Fruit fly (Drosophila melanogaster) whole organism, embryonic: Measurements from ENCODE around the gene CG17169.

ENCODE experiments used
- B-H1 ChIP-seq: fragments of 200-800 bp; sonication (Bioruptor generic); IDR thresholded peaks from 3 replicates; pipeline ENCODE4 v1.3.6; 2022; ENCODE audit warnings: missing biosample characterization, missing genetic modification characterization
- CG11085 ChIP-seq: fragments of 200-800 bp; sonication (Bioruptor generic); IDR thresholded peaks from 2 replicates; pipeline ENCODE4 v1.3.6; 2022; ENCODE audit warnings: missing biosample characterization, missing genetic modification characterization
- CG11723 ChIP-seq: fragments of 200-800 bp; sonication (Bioruptor generic); optimal IDR thresholded peaks from 2 replicates; lab custom pipeline; 2017; ENCODE audit warnings: missing biosample characterization, mild to moderate bottlenecking, missing genetic modification characterization
- CG12391 ChIP-seq: fragments of 200-800 bp; sonication (Bioruptor generic); optimal IDR thresholded peaks from 3 replicates; lab custom pipeline; 2018; ENCODE audit warnings: missing biosample characterization, mild to moderate bottlenecking, missing genetic modification characterization, moderate library complexity
- CG14050 ChIP-seq: fragments of 200-800 bp; sonication (Bioruptor generic); IDR thresholded peaks from 3 replicates; pipeline ENCODE4 v1.3.6; 2022; ENCODE audit warnings: missing biosample characterization, missing genetic modification characterization
- CG14965 ChIP-seq: fragments of 200-800 bp; sonication (Bioruptor generic); optimal IDR thresholded peaks from 2 replicates; lab custom pipeline; 2016; ENCODE audit warnings: missing biosample characterization, missing genetic modification characterization, borderline replicate concordance
- CG17328 ChIP-seq: fragments of 200-800 bp; sonication (Bioruptor generic); IDR thresholded peaks from 2 replicates; pipeline ENCODE4 v1.3.6; 2022; ENCODE audit warnings: missing biosample characterization, missing genetic modification characterization
- CG17359 ChIP-seq: fragments of 200-800 bp; sonication (Bioruptor generic); optimal IDR thresholded peaks from 3 replicates; lab custom pipeline; 2018; ENCODE audit warnings: missing biosample characterization, mild to moderate bottlenecking, missing genetic modification characterization, moderate library complexity
- CG2202 ChIP-seq: fragments of 200-800 bp; sonication (Bioruptor generic); optimal IDR thresholded peaks from 2 replicates; lab custom pipeline; 2018; ENCODE audit warnings: missing biosample characterization, mild to moderate bottlenecking, missing genetic modification characterization
- CG30403 ChIP-seq: fragments of 200-800 bp; sonication (Bioruptor generic); optimal IDR thresholded peaks from 3 replicates; lab custom pipeline; 2016; ENCODE audit warnings: missing biosample characterization, missing genetic modification characterization
- CG31441 ChIP-seq: fragments of 200-800 bp; sonication (Bioruptor generic); IDR thresholded peaks from 2 replicates; pipeline ENCODE4 v1.3.6; 2022; ENCODE audit warnings: missing biosample characterization, missing genetic modification characterization
- CG3163 ChIP-seq: fragments of 200-800 bp; sonication (Bioruptor generic); optimal IDR thresholded peaks from 3 replicates; lab custom pipeline; 2016; ENCODE audit warnings: missing biosample characterization, missing genetic modification characterization
- CG32767 ChIP-seq: fragments of 200-800 bp; sonication (Bioruptor generic); IDR thresholded peaks from 2 replicates; pipeline ENCODE4 v1.3.6; 2022; ENCODE audit warnings: missing biosample characterization, missing genetic modification characterization
- CG4404 ChIP-seq: fragments of 200-800 bp; sonication (Bioruptor generic); IDR thresholded peaks from 2 replicates; pipeline ENCODE4 v1.3.6; 2022; ENCODE audit warnings: missing biosample characterization, missing genetic modification characterization
- CG4820 ChIP-seq: fragments of 200-800 bp; sonication (Bioruptor generic); optimal IDR thresholded peaks from 3 replicates; lab custom pipeline; 2016; ENCODE audit warnings: missing biosample characterization, missing genetic modification characterization
- CG5245 ChIP-seq: fragments of 200-800 bp; sonication (Bioruptor generic); optimal IDR thresholded peaks from 3 replicates; lab custom pipeline; 2016; ENCODE audit warnings: missing biosample characterization, missing genetic modification characterization
- CG7372 ChIP-seq: fragments of 200-800 bp; sonication (Bioruptor generic); IDR thresholded peaks from 2 replicates; pipeline ENCODE4 v1.3.6; 2022; ENCODE audit warnings: missing biosample characterization, missing genetic modification characterization
- CG7556 ChIP-seq: fragments of 200-800 bp; sonication (Bioruptor generic); optimal IDR thresholded peaks from 2 replicates; lab custom pipeline; 2017; ENCODE audit warnings: missing biosample characterization, mild to moderate bottlenecking, missing genetic modification characterization
- CG7745 ChIP-seq: fragments of 200-800 bp; sonication (Bioruptor generic); optimal IDR thresholded peaks from 2 replicates; lab custom pipeline; 2018; ENCODE audit warnings: missing biosample characterization, mild to moderate bottlenecking, missing genetic modification characterization, moderate library complexity
- CG8388 ChIP-seq: fragments of 200-800 bp; sonication (Bioruptor generic); optimal IDR thresholded peaks from 2 replicates; lab custom pipeline; 2019; ENCODE audit warnings: missing biosample characterization, mild to moderate bottlenecking, missing genetic modification characterization, moderate library complexity
- CG8478 ChIP-seq: fragments of >200 bp; optimal IDR thresholded peaks from 2 replicates; lab custom pipeline; 2018
- CG9876 ChIP-seq: fragments of 200-800 bp; sonication (Bioruptor generic); optimal IDR thresholded peaks from 2 replicates; lab custom pipeline; 2016; ENCODE audit warnings: missing biosample characterization, missing genetic modification characterization
- CoRest ChIP-seq: fragments of 200-800 bp; sonication (Bioruptor generic); optimal IDR thresholded peaks from 3 replicates; lab custom pipeline; 2018; ENCODE audit warnings: missing biosample characterization, mild to moderate bottlenecking, missing genetic modification characterization, moderate library complexity
- CrebB ChIP-seq: fragments of 200-800 bp; sonication (Bioruptor generic); optimal IDR thresholded peaks from 3 replicates; lab custom pipeline; 2018; ENCODE audit warnings: missing biosample characterization, mild to moderate bottlenecking, missing genetic modification characterization
- Dad ChIP-seq: fragments of 200-800 bp; sonication (Bioruptor generic); optimal IDR thresholded peaks from 3 replicates; lab custom pipeline; 2016; ENCODE audit warnings: missing biosample characterization, missing genetic modification characterization
- Dref ChIP-seq: fragments of 200-800 bp; sonication (Bioruptor generic); IDR thresholded peaks from 2 replicates; pipeline ENCODE4 v1.3.6; 2022; ENCODE audit warnings: missing biosample characterization, missing genetic modification characterization
- Fer2 ChIP-seq: fragments of 200-800 bp; sonication (Bioruptor generic); optimal IDR thresholded peaks from 2 replicates; lab custom pipeline; 2018; ENCODE audit warnings: missing biosample characterization, mild to moderate bottlenecking, missing genetic modification characterization, moderate library complexity
- Gug ChIP-seq: fragments of 200-800 bp; sonication (Bioruptor generic); IDR thresholded peaks from 4 replicates; pipeline ENCODE4 v1.3.6; 2022; ENCODE audit warnings: missing biosample characterization, missing genetic modification characterization
- HmgD ChIP-seq: fragments of 200-800 bp; sonication (Bioruptor generic); optimal IDR thresholded peaks from 3 replicates; lab custom pipeline; 2016; ENCODE audit warnings: missing biosample characterization, missing genetic modification characterization
- Hsf ChIP-seq: fragments of 200-800 bp; sonication (Bioruptor generic); optimal IDR thresholded peaks from 3 replicates; lab custom pipeline; 2016; ENCODE audit warnings: missing biosample characterization, missing genetic modification characterization
- Kr ChIP-seq: fragments of 200-800 bp; sonication (Bioruptor generic); optimal IDR thresholded peaks from 2 replicates; lab custom pipeline; 2017; ENCODE audit warnings: missing biosample characterization, mild to moderate bottlenecking, missing genetic modification characterization
- Max ChIP-seq: fragments of 200-800 bp; sonication (Bioruptor generic); optimal IDR thresholded peaks from 2 replicates; lab custom pipeline; 2016; ENCODE audit warnings: missing biosample characterization, mild to moderate bottlenecking, missing genetic modification characterization
- Ptx1 ChIP-seq: fragments of 200-800 bp; sonication (Bioruptor generic); IDR thresholded peaks from 2 replicates; pipeline ENCODE4 v1.3.6; 2022; ENCODE audit warnings: missing biosample characterization, missing genetic modification characterization
- Side ChIP-seq: fragments of 200-800 bp; sonication (Bioruptor generic); optimal IDR thresholded peaks from 2 replicates; lab custom pipeline; 2016; ENCODE audit warnings: missing biosample characterization, missing genetic modification characterization
- Ssrp ChIP-seq: fragments of 200-800 bp; sonication (Bioruptor generic); optimal IDR thresholded peaks from 2 replicates; lab custom pipeline; 2018; ENCODE audit warnings: missing biosample characterization, mild to moderate bottlenecking, missing genetic modification characterization, moderate library complexity
- Trl ChIP-seq, 3 experiments: fragments of >200 bp in 2 of 3; fragments of 200-800 bp in 1 of 3; sonication (Bioruptor generic) in 1 of 3; optimal IDR thresholded peaks; 2 replicates in 1 of 3; 3 replicates in 2 of 3; lab custom pipeline; 2016 to 2017; ENCODE audit warnings: missing biosample characterization in 1 of 3, missing genetic modification characterization in 1 of 3
- bowl ChIP-seq: fragments of 200-800 bp; sonication (Bioruptor generic); IDR thresholded peaks from 2 replicates; pipeline ENCODE4 v1.3.6; 2022; ENCODE audit warnings: missing biosample characterization, missing genetic modification characterization
- caup ChIP-seq: fragments of 200-800 bp; sonication (Bioruptor generic); optimal IDR thresholded peaks from 3 replicates; lab custom pipeline; 2017; ENCODE audit warnings: missing biosample characterization, mild to moderate bottlenecking, missing genetic modification characterization, moderate library complexity; ENCODE audit not compliant: severe bottlenecking
- dpn ChIP-seq, 2 experiments: fragments of 200-800 bp; sonication (Bioruptor generic); optimal IDR thresholded peaks; 3 replicates each; lab custom pipeline; 2016; ENCODE audit warnings: missing biosample characterization in 2 of 2, missing genetic modification characterization in 2 of 2
- fru ChIP-seq: fragments of >200 bp; optimal IDR thresholded peaks from 2 replicates; lab custom pipeline; 2017
- fu2 ChIP-seq: fragments of 200-800 bp; sonication (Bioruptor generic); optimal IDR thresholded peaks from 2 replicates; lab custom pipeline; 2016; ENCODE audit warnings: missing biosample characterization, missing genetic modification characterization
- gsb-n ChIP-seq: fragments of 200-800 bp; sonication (Bioruptor generic); optimal IDR thresholded peaks from 3 replicates; lab custom pipeline; 2018; ENCODE audit warnings: missing biosample characterization, mild to moderate bottlenecking, missing genetic modification characterization
- jigr1 ChIP-seq: fragments of 200-800 bp; sonication (Bioruptor generic); IDR thresholded peaks from 3 replicates; pipeline ENCODE4 v1.3.6; 2022; ENCODE audit warnings: missing biosample characterization, missing genetic modification characterization
- nerfin-2 ChIP-seq: fragments of 200-800 bp; sonication (Bioruptor generic); IDR thresholded peaks from 2 replicates; pipeline ENCODE4 v1.3.6; 2022; ENCODE audit warnings: missing biosample characterization, missing genetic modification characterization; ENCODE audit not compliant: partially characterized antibody
- otp ChIP-seq: fragments of 200-800 bp; sonication (Bioruptor generic); IDR thresholded peaks from 3 replicates; pipeline ENCODE4, ENCODE4 v1.3.6; 2022; ENCODE audit warnings: missing biosample characterization, missing genetic modification characterization
- pnt ChIP-seq: fragments of 200-800 bp; sonication (Bioruptor generic); optimal IDR thresholded peaks from 3 replicates; lab custom pipeline; 2016; ENCODE audit warnings: missing biosample characterization, missing genetic modification characterization
- rib ChIP-seq: fragments of 200-800 bp; sonication (Bioruptor generic); IDR thresholded peaks from 2 replicates; pipeline ENCODE4 v1.3.6; 2022; ENCODE audit warnings: missing biosample characterization, missing genetic modification characterization
- sisA ChIP-seq: fragments of 200-800 bp; sonication (Bioruptor generic); IDR thresholded peaks from 2 replicates; pipeline ENCODE4 v1.3.6; 2022; ENCODE audit warnings: missing biosample characterization, missing genetic modification characterization
- slp2 ChIP-seq: fragments of 200-800 bp; sonication (Bioruptor generic); optimal IDR thresholded peaks from 2 replicates; lab custom pipeline; 2016; ENCODE audit warnings: missing biosample characterization, missing genetic modification characterization
- stwl ChIP-seq: fragments of 200-800 bp; sonication (Bioruptor generic); optimal IDR thresholded peaks from 3 replicates; lab custom pipeline; 2018; ENCODE audit warnings: missing biosample characterization, mild to moderate bottlenecking, missing genetic modification characterization, moderate library complexity
- tna ChIP-seq: fragments of 200-800 bp; sonication (Bioruptor generic); IDR thresholded peaks from 2 replicates; pipeline ENCODE4 v1.3.6; 2022; ENCODE audit warnings: missing biosample characterization, missing genetic modification characterization; ENCODE audit not compliant: partially characterized antibody
- ttk ChIP-seq: fragments of 200-800 bp; sonication (Bioruptor generic); IDR thresholded peaks from 2 replicates; pipeline ENCODE4 v2.1.2; 2022; ENCODE audit warnings: missing biosample characterization, missing genetic modification characterization

CG17169 gene

DNA sequence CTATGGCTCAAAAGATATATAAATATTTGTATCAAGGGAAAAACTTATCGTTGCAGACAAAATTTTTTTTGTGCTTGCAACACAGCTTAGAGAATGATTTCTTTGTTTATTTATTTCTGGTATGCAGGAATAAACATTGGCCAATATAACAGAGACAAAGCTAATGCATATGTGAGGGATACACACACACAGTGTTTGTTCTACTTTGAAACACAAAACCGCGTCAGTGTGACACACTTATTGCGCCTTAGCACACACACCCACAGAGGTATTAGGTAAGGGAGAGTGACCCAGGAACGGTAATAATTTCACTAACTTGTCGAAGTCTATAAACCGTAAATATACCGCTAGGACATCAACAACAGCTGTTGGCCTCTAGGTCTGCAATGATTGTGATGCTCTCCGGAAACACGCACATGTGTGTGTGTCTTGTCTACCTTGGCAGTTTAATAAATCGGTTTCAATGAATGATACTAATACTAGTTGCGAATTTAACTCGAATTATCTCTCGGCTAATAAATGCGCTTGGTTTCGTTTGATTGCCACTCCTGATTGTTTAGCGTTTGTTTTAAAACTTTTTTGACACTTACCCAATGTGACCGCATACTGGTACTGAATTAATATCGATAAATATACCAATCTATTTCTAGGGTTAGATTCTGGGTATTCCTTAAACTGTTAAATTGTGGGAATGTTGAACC is 11.8 kb downstream of the CG17169 start, which contains the start of gene CG17162 (continued):
- TF ChIP-seq CG30403 (no peak), CG4820 (GFP tag; lab: Kevin White, UChicago) (no peak), Side (no peak), jigr1 (GFP tag; lab: Robert Waterston, UW) (no peak), CG17359 (no peak), Ssrp (tag; lab: Kevin White, UChicago) (no peak), ttk (no peak), fru (lab: Kevin White, UChicago) (no peak), gsb-n (tag; lab: Kevin White, UChicago) (no peak), CG32767 (GFP tag; lab: Robert Waterston, UW) (no peak), Dref (GFP tag; lab: Robert Waterston, UW) (peak; percentile 43; the same call in 1 of the 2 replicates), CoRest (tag; lab: Kevin White, UChicago) (no peak), dpn (GFP tag; optimal IDR thresholded peaks at IDR 0.05; lab: Kevin White, UChicago) (no peak), CG4404 (GFP tag; lab: Robert Waterston, UW) (no peak), CG7372 (no peak), CG7745 (tag; lab: Kevin White, UChicago) (no peak), otp (no peak), CG14050 (GFP tag; lab: Robert Waterston, UW) (no peak), rib (no peak), Hsf (GFP tag; lab: Kevin White, UChicago) (no peak), Kr (GFP tag; lab: Kevin White, UChicago) (no peak), nerfin-2 (GFP tag; lab: Robert Waterston, UW) (no peak), caup (GFP tag; lab: Kevin White, UChicago) (no peak), bowl (GFP tag; lab: Robert Waterston, UW) (no peak), Fer2 (no peak), CG17328 (GFP tag; lab: Robert Waterston, UW) (no peak), CG31441 (GFP tag; lab: Robert Waterston, UW) (no peak), stwl (tag; lab: Kevin White, UChicago) (peak; percentile 10), CG12391 (tag; lab: Kevin White, UChicago) (no peak), HmgD (GFP tag; lab: Kevin White, UChicago) (no peak), CG7556 (no peak), CG5245 (GFP tag; lab: Kevin White, UChicago) (no peak), CG14965 (no peak), Trl (optimal IDR thresholded peaks at IDR 0.05; lab: Kevin White, UChicago) (no peak), Trl (GFP tag; optimal IDR thresholded peaks at IDR 0.05; lab: Kevin White, UChicago) (no peak), Gug (no peak), CG11085 (GFP tag; lab: Robert Waterston, UW) (no peak), tna (GFP tag; lab: Robert Waterston, UW) (no peak), CrebB (tag; lab: Kevin White, UChicago) (no peak), CG11723 (GFP tag; lab: Kevin White, UChicago) (no peak), CG9876 (GFP tag; lab: Kevin White, UChicago) (no peak), CG8478 (lab: Kevin White, UChicago) (no peak), B-H1 (no peak), CG2202 (no peak), Dad (GFP tag; lab: Kevin White, UChicago) (no peak), Ptx1 (GFP tag; lab: Robert Waterston, UW) (no peak), Max (GFP tag; lab: Kevin White, UChicago) (no peak), slp2 (no peak), sisA (no peak), CG8388 (no peak), fu2 (GFP tag; lab: Kevin White, UChicago) (no peak), CG3163 (GFP tag; lab: Kevin White, UChicago) (no peak), pnt (no peak)
